Worm (Caenorhabditis elegans): ENCODE data around the gene F54F7.10.

F54F7.10 gene

DNA sequence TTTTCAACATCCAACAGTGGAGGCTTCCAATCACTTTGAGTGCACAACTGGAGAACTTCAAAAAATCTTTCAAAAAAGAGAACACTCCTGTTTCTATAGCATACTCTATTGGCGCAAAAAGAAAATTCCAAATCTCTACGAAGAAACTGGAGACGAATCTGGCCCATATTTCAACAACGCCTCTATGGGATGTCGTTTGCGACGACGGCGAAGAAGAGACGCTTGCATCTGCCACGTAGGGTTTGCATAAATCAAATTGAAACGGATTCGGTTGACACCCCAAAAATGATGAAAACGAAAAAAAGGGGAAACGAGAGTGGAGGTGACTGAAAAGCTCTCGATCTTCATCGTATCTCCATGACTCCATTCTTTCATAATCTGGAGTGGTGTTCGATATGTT, 7.2 kb upstream of the F54F7.10 start:
- no peak for TF ChIP-seq unc-62 (GFP tag; optimal IDR thresholded peaks at IDR 0.05)

DNA sequence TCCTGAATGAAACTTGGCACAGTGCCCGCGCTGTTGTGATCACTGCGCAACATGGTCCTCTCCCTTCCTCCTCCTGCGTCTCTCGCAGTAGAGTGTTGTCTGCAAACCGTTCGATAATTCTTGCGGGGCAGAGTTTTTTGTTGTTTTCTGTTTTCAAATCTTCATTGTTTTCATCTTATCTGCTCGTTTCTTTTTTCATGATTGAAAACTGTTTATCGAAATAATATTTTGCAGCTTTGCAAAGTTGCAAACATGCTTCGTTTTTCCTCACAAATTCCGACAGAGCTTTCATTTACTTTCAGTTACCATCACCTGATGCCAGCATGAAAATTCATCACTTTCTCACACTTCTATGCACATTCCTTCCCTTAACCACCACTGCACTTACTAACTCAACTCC, 6.2 kb upstream of the F54F7.10 start, which contains the start of gene mes-1:
Gene mes-1 (plus strand): TSS at position 301 of the 400 bp plus-strand sequence.
- no peak for TF ChIP-seq unc-62 (GFP tag; optimal IDR thresholded peaks at IDR 0.05)

DNA sequence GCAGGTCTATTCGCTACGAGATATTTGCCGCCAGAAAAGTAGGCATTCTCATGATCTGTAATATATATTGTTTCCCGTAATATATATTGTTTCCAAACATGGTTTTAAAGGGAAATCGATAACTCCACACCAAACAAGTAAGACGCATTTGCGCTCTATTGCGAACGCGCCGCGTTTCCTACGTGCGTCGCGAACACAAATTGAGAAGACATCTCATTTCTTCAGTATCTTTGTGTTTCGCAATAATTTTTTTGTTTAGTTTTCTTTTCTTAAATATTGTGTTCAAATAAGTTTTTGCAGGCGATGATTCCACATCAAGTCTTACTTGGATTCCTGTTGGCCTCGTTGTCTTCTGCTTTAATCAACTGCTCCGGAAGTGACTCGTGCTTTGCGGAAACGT, 1.7 kb downstream of the F54F7.10 start, which contains the start of gene F54F7.6:
Gene F54F7.6 (plus strand): TSS at position 301 of the 400 bp plus-strand sequence.
- TF ChIP-seq unc-62 (GFP tag; optimal IDR thresholded peaks at IDR 0.05) = no peak

DNA sequence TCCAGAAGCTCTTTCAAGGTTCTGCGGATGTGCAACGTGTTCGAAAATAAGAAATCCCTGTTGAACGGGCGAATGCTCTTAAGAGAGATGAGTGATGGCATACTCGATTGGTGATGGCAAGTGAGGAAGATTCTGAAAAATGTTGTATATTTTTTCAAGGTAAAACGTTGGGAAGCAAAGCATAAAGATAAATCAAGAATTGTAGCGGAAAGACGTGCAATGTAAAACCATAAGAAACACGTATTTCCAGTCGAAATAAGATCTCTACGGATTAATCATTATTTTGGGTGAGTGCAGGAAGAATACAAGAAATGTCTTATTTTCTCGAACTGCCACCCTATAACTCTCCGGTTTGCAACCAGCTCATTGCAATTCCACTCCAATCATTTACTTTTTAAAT, 5.9 kb downstream of the F54F7.10 start, which contains the start of gene dot-1.2:
Gene dot-1.2 (minus strand): TSS at position 101 of the 400 bp plus-strand sequence.
- TF ChIP-seq unc-62 (GFP tag; optimal IDR thresholded peaks at IDR 0.05) = no peak

DNA sequence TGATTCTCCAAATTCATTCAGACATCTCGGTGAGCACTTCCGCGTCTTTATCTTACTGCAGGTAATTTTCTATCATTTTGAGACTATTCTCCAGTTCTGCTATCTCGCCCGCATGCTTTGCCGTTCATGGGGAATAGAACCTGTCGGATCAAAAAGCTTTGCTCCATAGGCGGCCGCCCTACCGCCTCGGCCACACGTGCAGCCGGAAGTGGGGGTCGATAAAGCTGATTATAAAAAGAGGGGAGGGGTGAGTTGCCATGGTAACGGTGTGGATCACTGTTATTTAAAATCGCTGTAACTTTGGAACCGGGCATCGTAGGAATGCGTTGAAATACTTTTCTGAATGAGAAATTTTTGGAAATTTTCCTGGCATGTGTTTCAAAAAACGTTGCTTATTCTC, 7.0 kb downstream of the F54F7.10 start:
- no peak for TF ChIP-seq unc-62 (GFP tag; optimal IDR thresholded peaks at IDR 0.05)

DNA sequence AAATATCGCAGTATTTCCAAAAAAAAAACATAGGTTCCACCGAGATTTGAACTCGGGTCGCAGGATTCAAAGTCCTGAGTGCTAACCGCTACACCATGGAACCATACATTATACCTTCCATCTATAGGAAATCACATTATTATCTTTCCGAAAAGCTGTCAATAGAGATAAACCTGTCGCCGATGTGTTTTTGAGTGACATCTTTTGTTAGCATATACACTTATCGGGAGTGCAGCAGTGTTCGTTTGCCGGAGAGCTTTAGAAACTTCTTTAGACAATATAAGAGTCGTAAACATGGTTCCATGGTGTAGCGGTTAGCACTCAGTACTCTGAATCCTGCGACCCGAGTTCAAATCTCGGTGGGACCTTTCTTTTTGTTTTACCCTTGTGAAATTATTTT, 8.8 kb downstream of the F54F7.10 start:
- no peak for TF ChIP-seq unc-62 (GFP tag; optimal IDR thresholded peaks at IDR 0.05)

DNA sequence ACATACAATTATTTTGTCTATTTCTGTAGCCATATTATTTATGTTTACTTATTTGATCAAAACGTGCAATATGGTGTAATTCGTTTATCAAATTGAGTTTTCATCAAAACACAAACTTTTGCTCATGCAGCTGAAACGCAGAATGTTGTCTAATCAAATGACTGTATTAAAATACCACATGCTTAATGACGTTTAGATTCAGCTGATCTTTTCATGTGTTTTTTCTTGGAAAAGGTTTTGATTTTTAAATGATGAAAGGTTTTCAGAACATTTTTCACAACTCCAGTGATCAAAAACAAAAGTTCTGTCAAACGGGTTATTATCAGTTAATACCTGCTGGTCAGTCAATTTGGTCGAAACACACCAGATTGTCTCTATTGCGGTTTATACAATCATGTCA, 11.9 kb downstream of the F54F7.10 start, which contains the start of gene Y62H9A.1:
Gene Y62H9A.1 (plus strand): TSS at position 282 of the 400 bp plus-strand sequence.
- no peak for TF ChIP-seq unc-62 (GFP tag; optimal IDR thresholded peaks at IDR 0.05)

DNA sequence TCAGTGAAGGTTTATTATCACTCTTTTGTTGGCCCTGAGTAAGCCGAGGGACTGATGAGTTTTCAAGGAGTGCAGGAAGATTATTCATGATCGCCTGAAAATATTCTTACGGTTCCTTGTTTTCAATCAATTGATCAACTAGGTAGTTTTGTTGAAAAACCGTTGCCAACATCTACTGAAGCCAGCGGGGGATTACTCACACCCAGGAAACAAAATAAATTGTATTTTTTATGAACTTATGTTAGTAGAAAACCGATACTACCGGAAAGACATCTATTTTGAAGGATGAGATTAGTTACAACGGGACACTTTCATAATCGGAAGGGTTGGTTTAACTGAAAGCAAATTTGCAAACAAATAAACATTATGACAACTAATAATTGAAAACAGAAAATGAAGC, 14.7 kb downstream of the F54F7.10 start, which contains the start of gene Y62H9A.2:
Gene Y62H9A.2 (minus strand): TSS at position 101 of the 400 bp plus-strand sequence.
- no peak for TF ChIP-seq unc-62 (GFP tag; optimal IDR thresholded peaks at IDR 0.05)

DNA sequence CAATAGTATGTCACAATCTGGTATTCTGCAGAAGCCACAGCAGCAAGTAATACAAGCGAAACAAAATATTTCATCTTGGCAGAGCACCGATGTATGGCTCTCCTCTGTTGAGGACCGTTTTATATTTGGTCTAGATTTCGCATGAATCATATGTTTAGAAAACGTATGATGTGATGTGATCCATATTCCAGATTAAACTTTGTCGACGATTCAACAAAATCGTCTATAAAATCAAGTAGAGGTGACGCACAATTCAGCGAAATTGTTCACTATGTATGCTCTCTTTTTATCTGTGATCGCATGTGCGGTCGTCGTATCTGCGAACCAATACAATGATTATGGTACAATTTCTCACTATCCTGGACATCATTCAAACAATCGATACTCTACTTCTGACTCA, 16.5 kb downstream of the F54F7.10 start, which contains the start of the genes Y62H9A.3 and Y62H9A.4:
Gene Y62H9A.3 (minus strand): TSS at position 101 of the 400 bp plus-strand sequence.
Gene Y62H9A.4 (plus strand): TSS at position 256 of the 400 bp plus-strand sequence.
- no peak for TF ChIP-seq unc-62 (GFP tag; optimal IDR thresholded peaks at IDR 0.05)

DNA sequence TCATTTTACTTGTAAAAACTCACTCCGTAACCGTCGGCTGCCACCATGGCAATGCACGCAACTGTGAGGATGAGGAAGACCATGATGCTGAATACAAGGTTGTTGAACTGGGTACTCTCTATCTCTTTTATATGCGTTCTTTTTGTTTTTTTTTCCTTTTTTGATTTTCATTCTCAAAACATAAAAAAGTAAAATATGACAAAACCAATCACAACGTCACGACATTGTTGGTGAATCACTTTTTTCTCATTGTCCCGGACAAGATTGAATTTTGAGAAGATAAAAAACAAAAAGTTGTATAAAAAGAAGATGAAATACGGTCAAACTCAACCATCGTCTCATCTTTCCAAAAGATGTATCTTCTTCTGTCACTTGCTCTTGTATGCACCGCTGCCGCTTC, 19.4 kb downstream of the F54F7.10 start, which contains the start of the genes Y62H9A.5 and ule-5:
Gene Y62H9A.5 (minus strand): TSS at position 101 of the 400 bp plus-strand sequence.
Gene ule-5 (plus strand): TSS at position 328 of the 400 bp plus-strand sequence.
- TF ChIP-seq unc-62 (GFP tag; optimal IDR thresholded peaks at IDR 0.05) = no peak

DNA sequence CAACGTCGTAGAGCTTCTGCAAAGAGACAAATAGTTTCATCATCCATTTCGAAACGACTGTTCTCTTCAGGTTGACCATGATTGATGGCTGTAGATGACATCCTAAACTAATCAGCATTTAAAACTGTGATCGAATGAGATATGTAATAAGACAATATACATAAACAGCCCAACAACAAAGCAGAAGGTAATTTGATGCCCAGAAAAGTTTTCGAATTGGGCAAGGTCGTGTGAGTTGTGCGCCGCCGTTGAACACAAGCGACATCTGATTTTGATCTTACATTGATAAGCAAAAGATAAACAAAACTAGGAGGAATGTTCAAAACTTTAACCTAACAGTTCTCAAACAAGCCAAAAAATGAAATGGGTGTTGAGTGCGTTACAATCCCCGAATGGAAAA, 22.2 kb downstream of the F54F7.10 start, which contains the start of gene Y62H9A.7:
Gene Y62H9A.7 (minus strand): TSS at position 101 of the 400 bp plus-strand sequence.
- no peak for TF ChIP-seq unc-62 (GFP tag; optimal IDR thresholded peaks at IDR 0.05)

DNA sequence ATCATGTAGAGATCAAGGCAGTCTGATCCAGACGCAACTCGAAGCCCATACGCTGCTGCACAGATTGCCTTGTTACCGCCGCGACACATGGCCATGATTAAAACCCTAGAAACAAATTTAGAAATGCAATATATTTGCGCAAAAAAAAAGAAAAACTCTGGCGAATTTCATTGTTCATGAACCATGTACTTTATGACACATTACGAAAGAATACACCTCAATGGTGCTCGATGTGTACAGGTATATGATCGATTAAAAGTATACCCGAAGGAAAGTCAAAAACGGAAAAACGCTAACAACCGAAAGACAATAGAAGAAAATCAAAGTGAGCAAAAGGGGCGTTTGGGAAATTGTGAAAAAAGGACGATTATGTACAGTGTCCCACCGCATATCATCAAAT, 28.9 kb downstream of the F54F7.10 start, which contains the start of gene Y62H9A.8:
Gene Y62H9A.8 (minus strand): TSS at position 101 of the 400 bp plus-strand sequence.
- TF ChIP-seq unc-62 (GFP tag; optimal IDR thresholded peaks at IDR 0.05) = no peak

DNA sequence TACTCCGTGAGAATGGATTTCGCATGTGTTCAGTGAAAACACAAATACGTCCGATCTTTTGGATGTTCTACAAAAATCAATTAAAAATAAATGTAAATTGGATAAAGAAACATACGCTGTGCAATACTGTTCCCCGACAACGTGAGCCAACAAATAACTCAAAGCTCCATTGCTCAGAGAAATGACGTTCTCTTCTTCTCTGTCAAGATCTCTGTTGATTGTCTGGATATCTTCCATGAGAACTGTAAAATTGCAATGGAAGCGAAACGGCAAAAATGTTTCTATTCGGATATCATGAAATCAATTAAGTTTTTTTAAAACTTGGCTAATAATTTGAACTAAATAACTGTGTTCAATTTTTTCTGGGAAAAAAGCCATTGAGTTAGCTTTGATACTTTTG, 33.3 kb downstream of the F54F7.10 start:
- TF ChIP-seq unc-62 (GFP tag; optimal IDR thresholded peaks at IDR 0.05) = no peak

DNA sequence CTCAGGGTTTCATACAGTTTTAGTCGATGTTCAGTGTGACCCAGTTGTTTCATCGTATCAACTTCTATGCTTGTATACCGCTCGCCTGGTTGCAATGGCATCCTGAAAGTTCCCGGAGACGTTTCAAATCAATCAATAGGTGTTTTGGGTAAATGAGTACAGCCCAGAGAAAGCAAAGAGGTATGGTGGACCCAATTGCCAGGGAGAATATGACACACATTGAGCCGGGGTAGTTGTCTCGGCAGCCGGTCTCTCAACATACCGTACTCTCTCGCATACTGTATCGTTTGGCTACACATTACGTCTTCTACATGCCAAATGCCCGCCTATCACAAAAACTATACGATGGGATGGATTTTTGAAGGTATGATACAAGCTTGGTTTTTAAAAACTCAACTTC, 34.6 kb downstream of the F54F7.10 start, which contains the start of gene Y62H9A.9:
Gene Y62H9A.9 (minus strand): TSS at position 101 of the 400 bp plus-strand sequence.
- no peak for TF ChIP-seq unc-62 (GFP tag; optimal IDR thresholded peaks at IDR 0.05)

DNA sequence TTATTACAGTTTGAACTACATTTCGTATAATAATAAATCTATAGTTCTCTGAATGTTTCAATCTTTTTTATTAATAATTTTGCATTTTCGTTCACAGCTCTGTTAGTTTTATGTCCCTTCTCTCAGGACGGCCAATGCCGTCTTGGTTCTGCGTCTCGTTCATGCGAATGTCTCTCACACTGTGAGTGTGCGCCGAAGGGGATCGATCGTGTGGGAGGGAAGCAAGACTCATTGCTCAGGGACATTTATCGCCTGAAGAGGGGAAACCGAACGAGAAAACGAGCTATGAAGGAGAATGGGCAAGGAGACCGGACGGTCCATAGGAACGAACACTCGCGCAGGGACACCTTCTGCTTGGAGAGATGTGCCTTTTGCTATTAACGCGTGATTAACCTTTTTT, 35.6 kb downstream of the F54F7.10 start:
- TF ChIP-seq unc-62 (GFP tag; optimal IDR thresholded peaks at IDR 0.05) = no peak

DNA sequence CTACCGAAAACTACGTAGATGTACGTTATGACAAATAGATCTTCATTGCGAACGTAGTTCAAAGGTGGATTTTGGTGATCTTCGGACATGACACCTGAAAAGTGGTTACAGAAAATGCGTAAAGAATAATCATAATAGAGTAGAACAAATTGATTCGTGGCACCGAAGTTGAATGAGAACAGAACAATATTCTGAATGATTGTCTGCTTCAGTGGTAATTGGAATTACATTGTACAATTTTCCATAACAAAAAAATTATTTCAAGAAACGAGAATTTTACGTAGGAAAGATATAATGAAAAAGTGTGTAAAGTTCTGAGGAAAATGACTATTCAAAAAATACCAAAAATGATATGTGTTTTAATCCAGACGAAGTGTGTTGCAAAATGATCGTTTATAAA, 39.3 kb downstream of the F54F7.10 start, which contains the start of gene Y62H9A.10:
Gene Y62H9A.10 (minus strand): TSS at position 101 of the 400 bp plus-strand sequence.
- no peak for TF ChIP-seq unc-62 (GFP tag; optimal IDR thresholded peaks at IDR 0.05)

DNA sequence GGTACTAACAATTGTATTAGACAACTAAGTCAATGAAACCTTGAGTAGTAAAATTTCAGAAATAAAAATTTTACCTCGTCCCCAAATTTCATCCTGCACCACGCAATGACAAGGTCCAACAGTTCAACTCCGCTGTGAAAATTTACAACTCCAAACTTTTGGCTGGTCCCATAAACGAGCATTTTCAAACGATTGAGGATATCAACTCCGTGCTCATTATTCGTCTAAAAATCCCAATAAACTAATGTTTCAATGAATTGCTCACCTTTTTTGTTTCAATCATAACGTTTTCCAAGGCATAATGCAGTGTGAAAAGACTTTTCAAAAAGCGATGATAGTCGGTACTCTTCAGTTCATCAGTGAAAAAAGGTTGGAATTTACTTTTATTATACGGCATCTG, 43.2 kb downstream of the F54F7.10 start:
- TF ChIP-seq unc-62 (GFP tag; optimal IDR thresholded peaks at IDR 0.05) = no peak

All from whole organism, dauer.